Worm (Caenorhabditis elegans): Measurements from ENCODE around the gene nhr-99.

DNA sequence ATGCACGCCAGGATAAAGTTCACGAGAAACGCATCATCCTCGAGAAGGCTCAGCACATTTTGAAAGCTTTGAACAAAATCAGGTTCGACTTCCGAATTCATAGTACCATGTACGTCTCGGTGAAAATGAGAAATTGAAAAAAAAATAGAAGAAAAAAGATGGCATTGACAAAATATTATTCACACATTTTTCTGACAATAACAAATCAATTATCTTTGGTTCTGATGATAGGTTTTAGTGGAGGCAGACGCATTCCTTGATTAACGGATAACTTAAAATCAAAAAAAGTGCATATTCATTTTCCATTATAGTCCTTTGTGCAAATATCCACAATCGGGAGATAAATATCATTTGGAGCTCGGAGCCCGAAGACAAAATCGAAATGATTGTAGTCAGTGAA lies 46.9 kb downstream of the nhr-99 start, which contains the start of gene srw-107:
- TF ChIP-seq him-1 (tag; optimal IDR thresholded peaks at IDR 0.05) (no peak), W03F9.2 (tag; optimal IDR thresholded peaks at IDR 0.05) (no peak), dao-5 (tag; optimal IDR thresholded peaks at IDR 0.05) (no peak)
